Worm (Caenorhabditis elegans): ENCODE measurements around the gene srh-243.

DNA sequence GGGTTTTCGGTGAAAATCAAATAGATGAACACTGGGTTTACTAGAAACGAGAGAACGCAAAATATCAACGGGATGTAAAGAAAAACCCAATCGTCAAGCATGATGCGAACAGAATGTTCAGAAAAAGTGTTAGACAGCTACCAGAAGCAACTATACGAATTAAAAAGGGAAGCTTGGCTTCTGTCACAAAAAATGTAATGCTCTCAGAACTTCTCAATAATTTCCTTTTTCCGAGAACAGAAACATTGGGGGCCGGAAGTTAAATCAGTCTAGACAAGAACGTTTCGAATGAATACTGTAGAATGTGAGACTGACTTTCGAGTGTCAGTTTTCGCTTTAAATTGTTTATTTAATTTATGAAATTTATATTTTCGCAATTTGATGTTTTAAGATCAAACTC lies 10.5 kb upstream of the srh-243 start, which contains the start of gene srj-54:
- TF ChIP-seq flt-1 (GFP tag; IDR thresholded peaks at IDR 0.05) (no peak), ztf-23 (GFP tag; IDR thresholded peaks at IDR 0.05) (no peak), klf-2 (GFP tag; conservative IDR thresholded peaks at IDR 0.05) (no peak), tab-1 (GFP tag; IDR thresholded peaks at IDR 0.05) (no peak), T22C8.4 (GFP tag; IDR thresholded peaks at IDR 0.05) (no peak), ztf-29 (GFP tag; IDR thresholded peaks at IDR 0.05) (no peak), ref-1 (GFP tag; conservative IDR thresholded peaks at IDR 0.05) (no peak), med-1 (GFP tag; optimal IDR thresholded peaks at IDR 0.05; ENCODE audit: insufficient read depth) (no peak), cog-1 (tag; optimal IDR thresholded peaks at IDR 0.05) (no peak)
